Worm (Caenorhabditis elegans): Measurements from ENCODE around the gene T05H10.8.

The T05H10.8 gene

ce11 chrII:8073222-8073621, 14.4 kb downstream of the T05H10.8 start, which contains the start of gene gpcp-2:
Gene gpcp-2 (minus strand): TSS chrII:8073374.
- TF ChIP-seq egl-5 (tag; optimal IDR thresholded peaks at IDR 0.05) (no peak), fos-1 (tag; optimal IDR thresholded peaks at IDR 0.05) (no peak), elt-2 (tag; optimal IDR thresholded peaks at IDR 0.05) (peak; percentile 82), ztf-11 (tag; optimal IDR thresholded peaks at IDR 0.05) (no peak), pqm-1 (tag; optimal IDR thresholded peaks at IDR 0.05) (peak; percentile 32)

DNA sequence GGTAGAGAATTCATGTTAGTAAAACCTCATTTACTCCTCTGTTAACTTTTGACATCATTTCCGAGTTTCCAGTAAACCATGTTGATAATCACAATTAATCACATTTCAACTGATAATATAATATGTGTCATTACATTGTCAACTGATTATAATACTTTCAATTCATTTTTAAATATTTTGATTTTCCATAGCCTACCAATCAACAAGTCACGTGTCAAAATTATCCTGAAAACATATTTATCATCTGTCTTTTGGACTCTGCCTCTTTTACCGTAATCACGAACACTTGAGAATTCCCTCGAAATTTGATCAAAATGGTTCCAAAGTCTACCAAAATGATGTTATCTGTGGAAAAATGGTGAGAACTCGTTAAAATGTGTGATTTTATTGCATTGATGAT, 15.2 kb downstream of the T05H10.8 start:
- TF ChIP-seq zag-1 (tag; optimal IDR thresholded peaks at IDR 0.05), result no peak
- peak; percentile 72 for TF ChIP-seq pqm-1 (tag; optimal IDR thresholded peaks at IDR 0.05)
- no peak for TF ChIP-seq eor-1 (tag; optimal IDR thresholded peaks at IDR 0.05)
- no peak for TF ChIP-seq ama-1 (optimal IDR thresholded peaks at IDR 0.05)
- TF ChIP-seq elt-2 (tag; optimal IDR thresholded peaks at IDR 0.05), result peak; percentile 79
- TF ChIP-seq aly-2 (tag; optimal IDR thresholded peaks at IDR 0.05), result no peak
- no peak for TF ChIP-seq unc-62 (GFP tag; optimal IDR thresholded peaks at IDR 0.05)

ce11 chrII:8075324-8075810, 16.5 kb downstream of the T05H10.8 start, which contains the start of gene K02C4.2:
Gene K02C4.2 (plus strand): TSS chrII:8075760.
- TF ChIP-seq egl-27 (tag; optimal IDR thresholded peaks at IDR 0.05) (peak; percentile 86), elt-3 (tag; optimal IDR thresholded peaks at IDR 0.05) (peak in 2 of 3 experiments; percentile 18 to 56), fkh-2 (tag; optimal IDR thresholded peaks at IDR 0.05) (no peak), aly-2 (tag; optimal IDR thresholded peaks at IDR 0.05) (no peak), ceh-82 (tag; optimal IDR thresholded peaks at IDR 0.05) (no peak), ztf-4 (tag; optimal IDR thresholded peaks at IDR 0.05) (peak; percentile 51), nfya-1 (tag; optimal IDR thresholded peaks at IDR 0.05; ENCODE audit: insufficient read depth) (peak; percentile 73), zag-1 (tag; optimal IDR thresholded peaks at IDR 0.05) (no peak), lin-39 (tag; optimal IDR thresholded peaks at IDR 0.05) (peak; percentile 85), nhr-12 (tag; optimal IDR thresholded peaks at IDR 0.05) (no peak), tbx-2 (tag; optimal IDR thresholded peaks at IDR 0.05) (peak; percentile 60), eor-1 (tag; optimal IDR thresholded peaks at IDR 0.05) (no peak), ama-1 (optimal IDR thresholded peaks at IDR 0.05) (peak; percentile 43), nhr-11 (tag; optimal IDR thresholded peaks at IDR 0.05) (no peak), fkh-10 (GFP tag; optimal IDR thresholded peaks at IDR 0.05) (no peak), lsy-12 (tag; optimal IDR thresholded peaks at IDR 0.05) (peak; percentile 86), unc-39 (tag; optimal IDR thresholded peaks at IDR 0.05) (no peak), jun-1 (tag; optimal IDR thresholded peaks at IDR 0.05) (peak; percentile 58), nhr-23 (tag; optimal IDR thresholded peaks at IDR 0.05) (peak; percentile 55), mml-1 (tag; optimal IDR thresholded peaks at IDR 0.05) (no peak), nhr-43 (tag; optimal IDR thresholded peaks at IDR 0.05; ENCODE audit: poor library complexity, severe bottlenecking) (peak; percentile 61), pqm-1 (tag; optimal IDR thresholded peaks at IDR 0.05) (peak; percentile 55), hmg-11 (tag; optimal IDR thresholded peaks at IDR 0.05) (peak; percentile 35), nhr-77 (tag; optimal IDR thresholded peaks at IDR 0.05) (peak; percentile 52), daf-12 (tag; optimal IDR thresholded peaks at IDR 0.05) (no peak), ceh-16 (tag; optimal IDR thresholded peaks at IDR 0.05) (peak; percentile 38), R02D3.7 (tag; optimal IDR thresholded peaks at IDR 0.05) (peak; percentile 6), elt-1 (tag; optimal IDR thresholded peaks at IDR 0.05) (no peak), mdl-1 (tag; optimal IDR thresholded peaks at IDR 0.05) (no peak), pha-4 (tag; optimal IDR thresholded peaks at IDR 0.05) (peak; percentile 82), nhr-25 (tag; optimal IDR thresholded peaks at IDR 0.05) (peak; percentile 85), nhr-237 (tag; optimal IDR thresholded peaks at IDR 0.05) (no peak), skn-1 (tag; optimal IDR thresholded peaks at IDR 0.05) (peak; percentile 44), lin-15B (tag; optimal IDR thresholded peaks at IDR 0.05) (peak; percentile 36), egl-5 (tag; optimal IDR thresholded peaks at IDR 0.05) (peak; percentile 67), sea-2 (GFP tag; optimal IDR thresholded peaks at IDR 0.05) (no peak), elt-2 (tag; optimal IDR thresholded peaks at IDR 0.05) (peak; percentile 76), nhr-76 (tag; optimal IDR thresholded peaks at IDR 0.05) (no peak), ztf-11 (tag; optimal IDR thresholded peaks at IDR 0.05) (no peak)
